Worm (Caenorhabditis elegans) whole organism, L1 larva: ENCODE data around the gene F25B5.5.

Source experiments
- C04F5.9 ChIP-seq: sonication (generic microtip); optimal IDR thresholded peaks from 2 replicates; lab custom pipeline; 2016; ENCODE audit warnings: missing genetic modification characterization, missing compliant biosample characterization
- C16A3.4 ChIP-seq: fragments of 150-350 bp; optimal IDR thresholded peaks from 2 replicates; lab custom pipeline; 2014; ENCODE audit warnings: missing biosample characterization, missing genetic modification characterization
- C34B4.2 ChIP-seq: sonication (generic microtip); optimal IDR thresholded peaks from 2 replicates; lab custom pipeline; 2017; ENCODE audit warnings: mild to moderate bottlenecking, missing genetic modification characterization, missing compliant biosample characterization
- F16B12.6 ChIP-seq: fragments of 150-350 bp; optimal IDR thresholded peaks from 2 replicates; lab custom pipeline; 2014; ENCODE audit warnings: missing biosample characterization, missing genetic modification characterization
- Y116A8C.19 ChIP-seq: sonication (generic microtip); optimal IDR thresholded peaks from 2 replicates; lab custom pipeline; 2016; ENCODE audit warnings: missing compliant biosample characterization, missing genetic modification characterization, borderline replicate concordance
- aha-1 ChIP-seq: fragments of 150-350 bp; optimal IDR thresholded peaks from 2 replicates; lab custom pipeline; 2014; ENCODE audit warnings: missing biosample characterization, missing genetic modification characterization
- alr-1 ChIP-seq: fragments of 200-800 bp; sonication (Bioruptor generic); optimal IDR thresholded peaks from 2 replicates; lab custom pipeline; 2018; ENCODE audit warnings: borderline replicate concordance, mild to moderate bottlenecking, missing genetic modification characterization, missing compliant biosample characterization
- blmp-1 ChIP-seq: fragments of 150-350 bp; optimal IDR thresholded peaks from 2 replicates; lab custom pipeline; 2014; ENCODE audit warnings: missing biosample characterization, missing genetic modification characterization
- ceh-63 ChIP-seq: fragments of 200-800 bp; sonication (Bioruptor generic); optimal IDR thresholded peaks from 2 replicates; lab custom pipeline; 2018; ENCODE audit warnings: mild to moderate bottlenecking, missing genetic modification characterization, missing compliant biosample characterization
- ceh-82 ChIP-seq, 3 experiments: fragments of 150-350 bp in 1 of 3; sonication (generic microtip) in 2 of 3; optimal IDR thresholded peaks; 2 replicates each; lab custom pipeline; 2014 to 2017; ENCODE audit warnings: missing biosample characterization in 3 of 3, missing genetic modification characterization in 3 of 3
- ceh-90 ChIP-seq: sonication (generic microtip); optimal IDR thresholded peaks from 2 replicates; lab custom pipeline; 2016; ENCODE audit warnings: missing genetic modification characterization, missing compliant biosample characterization
- ces-1 ChIP-seq: fragments of 150-350 bp; optimal IDR thresholded peaks from 2 replicates; lab custom pipeline; 2014; ENCODE audit warnings: missing biosample characterization, missing genetic modification reagents, missing genetic modification characterization
- efl-1 ChIP-seq, 4 experiments: fragments of 150-350 bp; optimal IDR thresholded peaks in 3 of 4; peaks in 1 of 4; 1 replicate in 1 of 4; 2 replicates in 3 of 4; lab custom pipeline; 2014; ENCODE audit warnings: missing biosample characterization in 2 of 4, missing genetic modification characterization in 2 of 4, missing genetic modification reagents in 2 of 4
- efl-3 ChIP-seq: fragments of 200-800 bp; sonication (Bioruptor generic); optimal IDR thresholded peaks from 2 replicates; lab custom pipeline; 2018; ENCODE audit warnings: mild to moderate bottlenecking, missing genetic modification characterization, missing compliant biosample characterization
- egl-13 ChIP-seq: sonication (generic microtip); optimal IDR thresholded peaks from 2 replicates; lab custom pipeline; 2016; ENCODE audit warnings: missing genotype, missing genetic modification reagents, missing genetic modification characterization, missing compliant biosample characterization
- egl-27 ChIP-seq, 2 experiments: fragments of 150-350 bp in 1 of 2; sonication (generic microtip); optimal IDR thresholded peaks; 3 replicates each; lab custom pipeline; 2017 to 2018; ENCODE audit warnings: missing biosample characterization in 2 of 2, missing genetic modification characterization in 2 of 2, missing genetic modification reagents in 2 of 2
- elt-3 ChIP-seq, 6 experiments: fragments of 150-350 bp in 1 of 6; sonication (generic microtip); optimal IDR thresholded peaks; 2 replicates each; lab custom pipeline; 2017 to 2018; ENCODE audit warnings: missing biosample characterization in 6 of 6, missing genetic modification characterization in 6 of 6, inconsistent platforms in 1 of 6
- fkh-4 ChIP-seq: sonication (generic microtip); optimal IDR thresholded peaks from 2 replicates; lab custom pipeline; 2016; ENCODE audit warnings: missing compliant biosample characterization, missing genetic modification characterization, borderline replicate concordance
- fos-1 ChIP-seq: fragments of 150-350 bp; optimal IDR thresholded peaks from 2 replicates; lab custom pipeline; 2014; ENCODE audit warnings: missing biosample characterization, missing genetic modification characterization
- hlh-17 ChIP-seq: fragments of 200-800 bp; sonication (Bioruptor generic); optimal IDR thresholded peaks from 2 replicates; lab custom pipeline; 2018; ENCODE audit warnings: missing genetic modification characterization, mild to moderate bottlenecking, missing compliant biosample characterization, moderate library complexity, borderline replicate concordance
- hpl-2 ChIP-seq: fragments of 150-350 bp; optimal IDR thresholded peaks from 2 replicates; lab custom pipeline; 2014; ENCODE audit warnings: missing biosample characterization, missing genetic modification reagents, missing genetic modification characterization
- isw-1 ChIP-seq: fragments of 200-800 bp; sonication (Bioruptor generic); IDR thresholded peaks from 2 replicates; pipeline ENCODE4 v1.3.6; 2022; ENCODE audit warnings: missing genetic modification characterization, missing compliant biosample characterization
- lin-13 ChIP-seq: fragments of 150-350 bp; optimal IDR thresholded peaks from 2 replicates; lab custom pipeline; 2014; ENCODE audit warnings: missing biosample characterization, missing genetic modification reagents, missing genetic modification characterization
- lin-14 ChIP-seq: fragments of 200-800 bp; sonication (Bioruptor generic); optimal IDR thresholded peaks from 2 replicates; lab custom pipeline; 2018; ENCODE audit warnings: mild to moderate bottlenecking, missing genetic modification characterization, moderate library complexity, missing compliant biosample characterization
- lin-15B ChIP-seq: fragments of 150-350 bp; sonication (generic microtip); optimal IDR thresholded peaks from 3 replicates; lab custom pipeline; 2014; ENCODE audit warnings: missing biosample characterization, missing genetic modification characterization
- lin-35 ChIP-seq, 2 experiments: fragments of 150-350 bp; optimal IDR thresholded peaks; 2 replicates each; lab custom pipeline; 2014; ENCODE audit warnings: missing biosample characterization in 2 of 2, missing genetic modification characterization in 2 of 2, missing genetic modification reagents in 2 of 2
- lin-39 ChIP-seq: fragments of 150-350 bp; optimal IDR thresholded peaks from 2 replicates; lab custom pipeline; 2014; ENCODE audit warnings: missing biosample characterization, missing genetic modification reagents, missing genetic modification characterization
- lir-3 ChIP-seq: sonication (generic microtip); optimal IDR thresholded peaks from 2 replicates; lab custom pipeline; 2016; ENCODE audit warnings: mild to moderate bottlenecking, missing genetic modification characterization, moderate library complexity, missing compliant biosample characterization; ENCODE audit not compliant: poor library complexity
- lsy-2 ChIP-seq, 2 experiments: fragments of 150-350 bp; optimal IDR thresholded peaks; 2 replicates each; lab custom pipeline; 2014; ENCODE audit warnings: missing biosample characterization in 2 of 2, missing genetic modification characterization in 2 of 2
- mdl-1 ChIP-seq, 2 experiments: fragments of 150-350 bp; optimal IDR thresholded peaks; 2 replicates each; lab custom pipeline; 2014 to 2017; ENCODE audit warnings: missing biosample characterization in 2 of 2, missing genetic modification characterization in 2 of 2, inconsistent platforms in 1 of 2
- mef-2 ChIP-seq: fragments of 150-350 bp; optimal IDR thresholded peaks from 2 replicates; lab custom pipeline; 2014; ENCODE audit warnings: missing biosample characterization, missing genetic modification characterization
- nhr-11 ChIP-seq: fragments of 150-350 bp; optimal IDR thresholded peaks from 2 replicates; lab custom pipeline; 2014; ENCODE audit warnings: missing biosample characterization, missing genetic modification characterization
- nhr-12 ChIP-seq: sonication (generic microtip); optimal IDR thresholded peaks from 2 replicates; lab custom pipeline; 2017; ENCODE audit warnings: missing biosample characterization, missing genetic modification characterization
- nhr-19 ChIP-seq: fragments of 200-800 bp; sonication (Bioruptor generic); conservative IDR thresholded peaks from 2 replicates; pipeline ENCODE4 v1.3.6; 2022; ENCODE audit warnings: missing genetic modification characterization, missing compliant biosample characterization
- nhr-237 ChIP-seq: fragments of 150-350 bp; optimal IDR thresholded peaks from 2 replicates; lab custom pipeline; 2014; ENCODE audit warnings: missing biosample characterization, missing genetic modification characterization
- nhr-28 ChIP-seq: fragments of 150-350 bp; optimal IDR thresholded peaks from 2 replicates; lab custom pipeline; 2014; ENCODE audit warnings: missing biosample characterization, missing genetic modification characterization
- nhr-47 ChIP-seq: sonication (generic microtip); optimal IDR thresholded peaks from 2 replicates; lab custom pipeline; 2016; ENCODE audit warnings: mild to moderate bottlenecking, missing genetic modification characterization, moderate library complexity, missing compliant biosample characterization
- nhr-71 ChIP-seq: sonication (generic microtip); optimal IDR thresholded peaks from 2 replicates; lab custom pipeline; 2016; ENCODE audit warnings: mild to moderate bottlenecking, missing genetic modification characterization, moderate library complexity, missing compliant biosample characterization
- nhr-84 ChIP-seq: sonication (generic microtip); optimal IDR thresholded peaks from 2 replicates; lab custom pipeline; 2017; ENCODE audit warnings: missing biosample characterization, missing genetic modification characterization
- nhr-90 ChIP-seq: sonication (generic microtip); optimal IDR thresholded peaks from 2 replicates; lab custom pipeline; 2016; ENCODE audit warnings: mild to moderate bottlenecking, missing genetic modification characterization, missing compliant biosample characterization; ENCODE audit not compliant: poor library complexity
- pax-3 ChIP-seq: fragments of 200-800 bp; sonication (Bioruptor generic); optimal IDR thresholded peaks from 2 replicates; lab custom pipeline; 2018; ENCODE audit warnings: mild to moderate bottlenecking, missing genetic modification characterization, moderate library complexity, missing compliant biosample characterization
- pqm-1 ChIP-seq: sonication (generic microtip); optimal IDR thresholded peaks from 3 replicates; lab custom pipeline; 2017; ENCODE audit warnings: missing biosample characterization, missing genetic modification characterization
- rnt-1 ChIP-seq: sonication (generic microtip); optimal IDR thresholded peaks from 2 replicates; lab custom pipeline; 2016; ENCODE audit warnings: mild to moderate bottlenecking, missing genetic modification characterization, moderate library complexity, missing compliant biosample characterization
- skn-1 ChIP-seq: fragments of 150-350 bp; optimal IDR thresholded peaks from 2 replicates; lab custom pipeline; 2014; ENCODE audit warnings: missing biosample characterization, missing genetic modification characterization
- snpc-4 ChIP-seq: fragments of 150-350 bp; optimal IDR thresholded peaks from 2 replicates; lab custom pipeline; 2014; ENCODE audit warnings: missing biosample characterization, missing genetic modification characterization
- snu-23 ChIP-seq: sonication (generic microtip); optimal IDR thresholded peaks from 2 replicates; lab custom pipeline; 2016; ENCODE audit warnings: missing genetic modification characterization, missing compliant biosample characterization
- sup-37 ChIP-seq: fragments of 200-800 bp; sonication (Bioruptor generic); optimal IDR thresholded peaks from 2 replicates; lab custom pipeline; 2018; ENCODE audit warnings: mild to moderate bottlenecking, missing genetic modification characterization, missing compliant biosample characterization
- tbx-2 ChIP-seq: sonication (generic microtip); optimal IDR thresholded peaks from 2 replicates; lab custom pipeline; 2016; ENCODE audit warnings: missing genetic modification characterization, missing compliant biosample characterization
- unc-130 ChIP-seq: fragments of 150-350 bp; optimal IDR thresholded peaks from 2 replicates; lab custom pipeline; 2017; ENCODE audit warnings: missing biosample characterization, missing genetic modification characterization, inconsistent platforms
- unc-62 ChIP-seq: fragments of 150-350 bp; optimal IDR thresholded peaks from 2 replicates; lab custom pipeline; 2014; ENCODE audit warnings: missing biosample characterization, missing genetic modification reagents, missing genetic modification characterization
- vab-15 ChIP-seq: sonication (generic microtip); optimal IDR thresholded peaks from 2 replicates; lab custom pipeline; 2017; ENCODE audit warnings: missing genotype, mild to moderate bottlenecking, missing genetic modification characterization, missing compliant biosample characterization
- zip-4 ChIP-seq: fragments of 200-800 bp; sonication (Bioruptor generic); optimal IDR thresholded peaks from 2 replicates; lab custom pipeline; 2018; ENCODE audit warnings: mild to moderate bottlenecking, missing genetic modification characterization, moderate library complexity, missing compliant biosample characterization
- ztf-11 ChIP-seq, 2 experiments: sonication (generic microtip); optimal IDR thresholded peaks; 2 replicates each; lab custom pipeline; 2016 to 2017; ENCODE audit warnings: missing genetic modification characterization in 2 of 2, missing biosample characterization in 1 of 2, missing compliant biosample characterization in 1 of 2

Gene F25B5.5

DNA sequence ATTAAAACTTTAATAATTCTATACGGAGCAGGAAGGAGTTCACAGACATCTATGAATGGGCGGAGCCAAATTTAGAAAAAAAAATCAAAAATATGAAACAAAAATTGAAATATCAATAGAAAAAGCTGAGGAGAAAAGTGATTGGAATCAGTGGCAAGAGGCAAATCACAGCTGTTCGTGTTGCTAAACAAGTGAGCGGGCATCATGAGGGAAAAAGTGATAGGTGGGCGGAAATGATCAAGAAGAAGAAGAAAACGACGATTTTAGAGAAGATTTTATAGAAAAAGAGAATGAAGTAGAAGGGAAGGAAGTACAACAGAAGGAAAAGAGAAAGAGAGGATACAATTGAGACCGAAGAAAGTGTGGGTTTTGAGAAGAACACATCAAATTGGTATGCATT is 47.3 kb downstream of the F25B5.5 start:
- TF ChIP-seq aha-1 (tag; lab: Kevin White, UChicago) (no peak), zip-4 (GFP tag; lab: Kevin White, UChicago) (no peak), C34B4.2 (tag; lab: Kevin White, UChicago) (no peak), F16B12.6 (tag; lab: Kevin White, UChicago) (no peak), Y116A8C.19 (tag; lab: Kevin White, UChicago) (no peak), lsy-2 (tag; optimal IDR thresholded peaks at IDR 0.05; lab: Kevin White, UChicago) (peak in 1 of 2 experiments; percentile 7), C16A3.4 (tag; lab: Kevin White, UChicago) (no peak), lin-35 (GFP tag; optimal IDR thresholded peaks at IDR 0.05; lab: Kevin White, UChicago) (no peak), tbx-2 (tag; lab: Kevin White, UChicago) (no peak), ces-1 (no peak), sup-37 (GFP tag; lab: Kevin White, UChicago) (no peak), lin-39 (tag; lab: Kevin White, UChicago) (no peak), isw-1 (GFP tag; lab: Robert Waterston, UW) (no peak), ceh-82 (tag; optimal IDR thresholded peaks at IDR 0.05; lab: Kevin White, UChicago) (no peak), nhr-84 (tag; lab: Kevin White, UChicago) (no peak), nhr-90 (no peak), hlh-17 (GFP tag; lab: Kevin White, UChicago) (no peak), unc-130 (tag; lab: Kevin White, UChicago) (peak; percentile 27), nhr-19 (GFP tag; lab: Robert Waterston, UW) (no peak), lin-15B (tag; lab: Kevin White, UChicago) (no peak), snpc-4 (no peak), efl-3 (GFP tag; lab: Kevin White, UChicago) (no peak), fos-1 (tag; lab: Kevin White, UChicago) (no peak), ztf-11 (tag; optimal IDR thresholded peaks at IDR 0.05; lab: Kevin White, UChicago) (no peak), pax-3 (tag; lab: Kevin White, UChicago) (no peak), ceh-63 (GFP tag; lab: Kevin White, UChicago) (no peak), egl-27 (tag; optimal IDR thresholded peaks at IDR 0.05; lab: Kevin White, UChicago) (no peak), ceh-90 (tag; lab: Kevin White, UChicago) (no peak), vab-15 (tag; lab: Kevin White, UChicago) (no peak), alr-1 (tag; lab: Kevin White, UChicago) (no peak), fkh-4 (tag; lab: Kevin White, UChicago) (no peak), lin-14 (peak; percentile 74), unc-62 (GFP tag; lab: Kevin White, UChicago) (no peak), lir-3 (tag; lab: Kevin White, UChicago) (no peak), nhr-47 (tag; lab: Kevin White, UChicago) (no peak), pqm-1 (tag; lab: Kevin White, UChicago) (no peak), efl-1 (optimal IDR thresholded peaks at IDR 0.05; lab: Kevin White, UChicago) (peak in 1 of 2 experiments; percentile 2), efl-1 (GFP tag; optimal IDR thresholded peaks at IDR 0.05 in 1 of 2; lab: Kevin White, UChicago) (no peak), snu-23 (GFP tag; lab: Kevin White, UChicago) (peak; percentile 18), elt-3 (tag; optimal IDR thresholded peaks at IDR 0.05; lab: Kevin White, UChicago) (no peak), nhr-12 (tag; lab: Kevin White, UChicago) (no peak), nhr-71 (tag; lab: Kevin White, UChicago) (peak; percentile 30), blmp-1 (tag; lab: Kevin White, UChicago) (peak; percentile 64), skn-1 (tag; lab: Kevin White, UChicago) (no peak), nhr-237 (tag; lab: Kevin White, UChicago) (no peak), nhr-11 (tag; lab: Kevin White, UChicago) (no peak), egl-13 (tag; lab: Kevin White, UChicago) (no peak), C04F5.9 (tag; lab: Kevin White, UChicago) (no peak), lin-13 (GFP tag; lab: Kevin White, UChicago) (no peak), mef-2 (no peak), mdl-1 (tag; optimal IDR thresholded peaks at IDR 0.05; lab: Kevin White, UChicago) (no peak), rnt-1 (peak; percentile 37), nhr-28 (no peak), hpl-2 (GFP tag; lab: Kevin White, UChicago) (no peak)
